Worm (Caenorhabditis elegans): Measurements from ENCODE around the gene C05E4.7.

Gene C05E4.7

DNA sequence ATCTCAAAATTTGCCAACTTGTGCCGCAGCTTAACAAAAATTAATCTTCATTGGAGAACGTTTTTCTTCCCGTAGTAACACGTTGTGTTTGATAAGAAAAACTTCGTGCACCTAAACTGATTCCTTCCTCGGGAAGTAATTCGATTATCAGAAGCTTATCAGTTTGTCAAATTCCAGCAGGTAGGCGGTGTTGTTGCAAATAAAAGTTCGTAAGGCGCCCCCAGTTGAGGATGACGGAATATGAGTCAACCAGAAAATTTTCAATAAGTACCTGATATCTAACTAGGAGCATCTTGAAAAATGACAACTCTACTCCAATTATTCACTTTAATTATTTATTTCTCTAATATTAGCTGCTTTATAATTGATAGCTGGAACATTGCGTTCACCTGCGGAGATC, at the start of gene C05E4.7:
TSS of gene C05E4.7 (plus strand) at position 301 of the 400 bp plus-strand sequence.
- TF ChIP-seq lin-13 (GFP tag; optimal IDR thresholded peaks at IDR 0.05) (no peak), sma-9 (GFP tag; optimal IDR thresholded peaks at IDR 0.05) (no peak), sma-9 (tag; optimal IDR thresholded peaks at IDR 0.05) (no peak), F13H6.1 (tag; optimal IDR thresholded peaks at IDR 0.05) (no peak), dmd-4 (tag; optimal IDR thresholded peaks at IDR 0.05) (no peak), mdl-1 (tag; optimal IDR thresholded peaks at IDR 0.05) (no peak), Y55F3AM.14 (GFP tag; optimal IDR thresholded peaks at IDR 0.05) (no peak), unc-39 (tag; optimal IDR thresholded peaks at IDR 0.05) (no peak), ztf-11 (tag; optimal IDR thresholded peaks at IDR 0.05) (no peak), aly-2 (tag; optimal IDR thresholded peaks at IDR 0.05) (no peak), fos-1 (tag; optimal IDR thresholded peaks at IDR 0.05) (no peak), blmp-1 (tag; optimal IDR thresholded peaks at IDR 0.05; ENCODE audit: insufficient read depth) (no peak), elt-3 (tag; optimal IDR thresholded peaks at IDR 0.05) (no peak), lin-39 (tag; optimal IDR thresholded peaks at IDR 0.05) (no peak), sem-4 (tag; optimal IDR thresholded peaks at IDR 0.05) (no peak), peb-1 (tag; optimal IDR thresholded peaks at IDR 0.05) (no peak), nhr-10 (tag; optimal IDR thresholded peaks at IDR 0.05) (no peak), egl-27 (tag; optimal IDR thresholded peaks at IDR 0.05) (no peak), sma-3 (GFP tag; optimal IDR thresholded peaks at IDR 0.05) (no peak)

- no peak for TF ChIP-seq snpc-4 (tag; optimal IDR thresholded peaks at IDR 0.05)
- no peak for TF ChIP-seq mab-5 (tag; optimal IDR thresholded peaks at IDR 0.05)
- TF ChIP-seq alr-1 (tag; optimal IDR thresholded peaks at IDR 0.05), result no peak
- no peak for TF ChIP-seq elt-3 (tag; optimal IDR thresholded peaks at IDR 0.05)
- no peak for TF ChIP-seq gmeb-1 (tag; optimal IDR thresholded peaks at IDR 0.05)
- TF ChIP-seq nhr-21 (tag; optimal IDR thresholded peaks at IDR 0.05), result no peak
- no peak for TF ChIP-seq sem-4 (tag; optimal IDR thresholded peaks at IDR 0.05)
Observed at ce11 chrV:692720-693422, 49.0 kb upstream of the C05E4.7 start, which contains the start of gene srx-4. Gene srx-4 (minus strand): TSS chrV:692770.

DNA sequence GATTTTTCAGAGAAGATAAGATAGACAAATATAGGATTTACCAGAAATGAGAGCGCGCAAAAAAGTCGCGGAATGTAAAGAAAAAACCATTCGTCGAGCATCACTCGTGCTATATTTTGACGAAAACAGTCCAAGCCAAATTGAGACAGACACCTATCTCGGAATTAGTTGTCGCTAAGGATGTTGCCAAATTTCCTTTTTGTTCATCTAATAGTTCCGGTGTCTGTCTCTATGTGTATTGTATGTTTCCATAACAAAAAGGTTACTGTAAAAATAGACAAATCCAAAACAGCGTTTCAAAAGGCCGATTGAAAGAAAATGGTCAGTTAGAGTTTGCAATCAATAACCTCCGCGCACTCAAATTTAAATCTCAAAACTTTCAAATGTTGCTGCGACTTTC, 47.3 kb upstream of the C05E4.7 start, which contains the start of gene srj-53:
TSS of gene srj-53 (minus strand) at position 101 of the 400 bp plus-strand sequence.
- TF ChIP-seq ztf-1 (GFP tag; conservative IDR thresholded peaks at IDR 0.05), result no peak
- no peak for TF ChIP-seq lin-13 (GFP tag; optimal IDR thresholded peaks at IDR 0.05)
- TF ChIP-seq nhr-77 (tag; optimal IDR thresholded peaks at IDR 0.05), result no peak
- TF ChIP-seq blmp-1 (tag; optimal IDR thresholded peaks at IDR 0.05; ENCODE audit: insufficient read depth), result no peak
- no peak for TF ChIP-seq nhr-237 (tag; optimal IDR thresholded peaks at IDR 0.05)
- TF ChIP-seq Y55F3AM.14 (GFP tag; optimal IDR thresholded peaks at IDR 0.05), result no peak
- no peak for TF ChIP-seq nhr-25 (tag; optimal IDR thresholded peaks at IDR 0.05)

DNA sequence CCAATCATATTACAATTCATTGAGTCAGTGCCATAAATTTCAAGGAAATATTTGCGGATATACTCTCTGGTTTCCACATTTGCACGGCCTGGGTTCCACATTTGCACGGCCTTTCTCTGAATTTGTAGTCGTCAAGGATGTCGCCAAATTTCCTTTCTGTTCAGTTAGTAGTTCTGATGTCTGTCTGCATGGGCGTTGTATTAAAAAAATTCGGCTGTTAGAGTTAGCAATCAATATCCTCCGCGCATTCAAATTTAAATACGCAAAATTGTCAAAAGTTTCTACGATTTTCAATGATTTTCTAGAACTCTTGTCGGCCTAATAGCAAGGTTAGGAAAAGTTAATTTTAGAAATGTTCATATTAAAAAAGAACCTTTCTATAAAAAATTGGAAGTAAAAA, 46.0 kb upstream of the C05E4.7 start, which contains the start of gene srj-52:
TSS of gene srj-52 (minus strand) at position 101 of the 400 bp plus-strand sequence.
- no peak for TF ChIP-seq elt-1 (tag; optimal IDR thresholded peaks at IDR 0.05)
- TF ChIP-seq lin-13 (GFP tag; optimal IDR thresholded peaks at IDR 0.05), result no peak
- TF ChIP-seq C34F6.9 (tag; optimal IDR thresholded peaks at IDR 0.05), result no peak
- TF ChIP-seq nhr-237 (tag; optimal IDR thresholded peaks at IDR 0.05), result no peak
- TF ChIP-seq nhr-21 (tag; optimal IDR thresholded peaks at IDR 0.05), result no peak
- TF ChIP-seq nhr-77 (tag; optimal IDR thresholded peaks at IDR 0.05), result no peak

- no peak for TF ChIP-seq R02D3.7 (tag; optimal IDR thresholded peaks at IDR 0.05)
- TF ChIP-seq lin-11 (tag; optimal IDR thresholded peaks at IDR 0.05), result no peak
- TF ChIP-seq alr-1 (tag; optimal IDR thresholded peaks at IDR 0.05), result no peak
- no peak for TF ChIP-seq ceh-82 (tag; optimal IDR thresholded peaks at IDR 0.05)
- no peak for TF ChIP-seq zag-1 (tag; optimal IDR thresholded peaks at IDR 0.05)
- TF ChIP-seq nhr-11 (tag; optimal IDR thresholded peaks at IDR 0.05), result no peak
- no peak for TF ChIP-seq ztf-4 (tag; optimal IDR thresholded peaks at IDR 0.05)
- TF ChIP-seq ama-1 (optimal IDR thresholded peaks at IDR 0.05), result no peak
- TF ChIP-seq nhr-25 (tag; optimal IDR thresholded peaks at IDR 0.05), result no peak
- no peak for TF ChIP-seq elt-3 (tag; optimal IDR thresholded peaks at IDR 0.05)
- no peak for TF ChIP-seq sma-9 (GFP tag; optimal IDR thresholded peaks at IDR 0.05)
- TF ChIP-seq sma-9 (tag; optimal IDR thresholded peaks at IDR 0.05), result no peak
- TF ChIP-seq dmd-4 (tag; optimal IDR thresholded peaks at IDR 0.05), result no peak
Observed at ce11 chrV:699051-699450, 42.9 kb upstream of the C05E4.7 start.

Measured in whole organism, L2 larva.